Worm (Caenorhabditis elegans): Measurements from ENCODE around the gene talp-3.
A peak's percentile ranks its signal among the peaks of the same experiment; 100 is the strongest.

talp-3 gene

ce11 chrIV:14609774-14610173 lies 43.4 kb downstream of the talp-3 start:
- TF ChIP-seq peb-1 (tag; optimal IDR thresholded peaks at IDR 0.05): no peak
- TF ChIP-seq sma-9 (GFP tag; optimal IDR thresholded peaks at IDR 0.05): peak; percentile 84
- no peak for TF ChIP-seq sma-9 (tag; optimal IDR thresholded peaks at IDR 0.05)
- peak; percentile 53 for TF ChIP-seq crh-2 (tag; optimal IDR thresholded peaks at IDR 0.05)
- TF ChIP-seq nhr-77 (tag; optimal IDR thresholded peaks at IDR 0.05): no peak
- TF ChIP-seq sem-4 (tag; optimal IDR thresholded peaks at IDR 0.05): no peak
- no peak for TF ChIP-seq R02D3.7 (tag; optimal IDR thresholded peaks at IDR 0.05)
- no peak for TF ChIP-seq nhr-10 (tag; optimal IDR thresholded peaks at IDR 0.05)
- peak; percentile 14 for TF ChIP-seq nhr-25 (tag; optimal IDR thresholded peaks at IDR 0.05)
- TF ChIP-seq unc-55 (GFP tag; optimal IDR thresholded peaks at IDR 0.05): no peak
- TF ChIP-seq ceh-16 (tag; optimal IDR thresholded peaks at IDR 0.05): no peak
- TF ChIP-seq nhr-12 (tag; optimal IDR thresholded peaks at IDR 0.05): no peak
- no peak for TF ChIP-seq snpc-4 (tag; optimal IDR thresholded peaks at IDR 0.05)
- TF ChIP-seq C34F6.9 (tag; optimal IDR thresholded peaks at IDR 0.05): no peak
- no peak for TF ChIP-seq mab-5 (tag; optimal IDR thresholded peaks at IDR 0.05)
- no peak for TF ChIP-seq elt-1 (tag; optimal IDR thresholded peaks at IDR 0.05)
- TF ChIP-seq ztf-11 (tag; optimal IDR thresholded peaks at IDR 0.05): no peak
- no peak for TF ChIP-seq ztf-1 (GFP tag; conservative IDR thresholded peaks at IDR 0.05)
- no peak for TF ChIP-seq egl-27 (tag; optimal IDR thresholded peaks at IDR 0.05)
- no peak for TF ChIP-seq dmd-4 (tag; optimal IDR thresholded peaks at IDR 0.05)
- peak; percentile 31 for TF ChIP-seq F13H6.1 (tag; optimal IDR thresholded peaks at IDR 0.05)
- no peak for TF ChIP-seq nhr-11 (tag; optimal IDR thresholded peaks at IDR 0.05)
- no peak for TF ChIP-seq alr-1 (tag; optimal IDR thresholded peaks at IDR 0.05)
- TF ChIP-seq sma-3 (GFP tag; optimal IDR thresholded peaks at IDR 0.05): peak; percentile 61
- peak; percentile 74 for TF ChIP-seq fos-1 (tag; optimal IDR thresholded peaks at IDR 0.05)
- no peak for TF ChIP-seq ceh-82 (tag; optimal IDR thresholded peaks at IDR 0.05)
- TF ChIP-seq zag-1 (tag; optimal IDR thresholded peaks at IDR 0.05): no peak
- peak; percentile 75 for TF ChIP-seq nhr-129 (tag; optimal IDR thresholded peaks at IDR 0.05)
- peak in 1 of 2 experiments; percentile 14 for TF ChIP-seq mdl-1 (tag; optimal IDR thresholded peaks at IDR 0.05)
- TF ChIP-seq gmeb-1 (tag; optimal IDR thresholded peaks at IDR 0.05): peak; percentile 43
- peak in 1 of 2 experiments; percentile 38 for TF ChIP-seq lsy-2 (tag; optimal IDR thresholded peaks at IDR 0.05)

DNA sequence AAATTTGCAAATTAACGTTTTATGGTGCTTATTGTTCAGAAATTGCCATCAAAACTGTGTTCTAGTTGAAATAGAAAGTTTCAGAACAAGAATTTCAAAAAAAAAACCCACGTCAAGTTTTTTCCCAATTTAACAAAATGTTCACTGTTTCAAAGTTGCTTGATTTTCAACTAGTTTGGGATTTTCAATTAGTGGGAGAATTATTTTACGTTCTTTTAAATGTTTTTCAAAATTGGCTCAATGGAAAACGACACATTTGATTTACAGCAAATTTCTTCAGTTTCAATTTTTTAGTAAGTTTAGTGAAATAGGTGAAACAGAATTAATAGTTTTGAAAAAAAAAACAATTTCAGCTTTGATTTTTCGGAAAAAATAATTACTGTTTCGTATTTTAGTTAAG lies 44.6 kb downstream of the talp-3 start:
- TF ChIP-seq C34F6.9 (tag; optimal IDR thresholded peaks at IDR 0.05) (no peak), zag-1 (tag; optimal IDR thresholded peaks at IDR 0.05) (no peak), ama-1 (optimal IDR thresholded peaks at IDR 0.05) (no peak), crh-2 (tag; optimal IDR thresholded peaks at IDR 0.05) (no peak), sma-3 (GFP tag; optimal IDR thresholded peaks at IDR 0.05) (no peak), nhr-21 (tag; optimal IDR thresholded peaks at IDR 0.05) (no peak), lin-11 (tag; optimal IDR thresholded peaks at IDR 0.05) (no peak), nhr-77 (tag; optimal IDR thresholded peaks at IDR 0.05) (no peak), nhr-237 (tag; optimal IDR thresholded peaks at IDR 0.05) (no peak), dmd-4 (tag; optimal IDR thresholded peaks at IDR 0.05) (no peak), alr-1 (tag; optimal IDR thresholded peaks at IDR 0.05) (no peak), nhr-12 (tag; optimal IDR thresholded peaks at IDR 0.05) (no peak), sem-4 (tag; optimal IDR thresholded peaks at IDR 0.05) (no peak), nhr-11 (tag; optimal IDR thresholded peaks at IDR 0.05) (no peak), gmeb-1 (tag; optimal IDR thresholded peaks at IDR 0.05) (no peak), unc-39 (tag; optimal IDR thresholded peaks at IDR 0.05) (no peak)

- peak; percentile 65 for TF ChIP-seq sma-9 (GFP tag; optimal IDR thresholded peaks at IDR 0.05)
- no peak for TF ChIP-seq sma-9 (tag; optimal IDR thresholded peaks at IDR 0.05)
- TF ChIP-seq ztf-4 (tag; optimal IDR thresholded peaks at IDR 0.05): no peak
- TF ChIP-seq skn-1 (tag; optimal IDR thresholded peaks at IDR 0.05): no peak
- no peak for TF ChIP-seq nhr-77 (tag; optimal IDR thresholded peaks at IDR 0.05)
- no peak for TF ChIP-seq nhr-21 (tag; optimal IDR thresholded peaks at IDR 0.05)
- peak; percentile 52 for TF ChIP-seq egl-27 (tag; optimal IDR thresholded peaks at IDR 0.05)
- TF ChIP-seq elt-1 (tag; optimal IDR thresholded peaks at IDR 0.05): no peak
- TF ChIP-seq ama-1 (optimal IDR thresholded peaks at IDR 0.05): no peak
- TF ChIP-seq fos-1 (tag; optimal IDR thresholded peaks at IDR 0.05): peak; percentile 33
- peak; percentile 77 for TF ChIP-seq F13H6.1 (tag; optimal IDR thresholded peaks at IDR 0.05)
- TF ChIP-seq lsy-2 (tag; optimal IDR thresholded peaks at IDR 0.05): peak; percentile 30 to 57
- peak; percentile 2 for TF ChIP-seq snpc-4 (tag; optimal IDR thresholded peaks at IDR 0.05)
- TF ChIP-seq nhr-237 (tag; optimal IDR thresholded peaks at IDR 0.05): no peak
- peak; percentile 30 for TF ChIP-seq C34F6.9 (tag; optimal IDR thresholded peaks at IDR 0.05)
- no peak for TF ChIP-seq elt-3 (tag; optimal IDR thresholded peaks at IDR 0.05)
- TF ChIP-seq ceh-16 (tag; optimal IDR thresholded peaks at IDR 0.05): no peak
- peak; percentile 13 for TF ChIP-seq lin-13 (GFP tag; optimal IDR thresholded peaks at IDR 0.05)
- no peak for TF ChIP-seq nhr-25 (tag; optimal IDR thresholded peaks at IDR 0.05)
- TF ChIP-seq nhr-129 (tag; optimal IDR thresholded peaks at IDR 0.05): peak; percentile 92
- TF ChIP-seq alr-1 (tag; optimal IDR thresholded peaks at IDR 0.05): no peak
- TF ChIP-seq crh-2 (tag; optimal IDR thresholded peaks at IDR 0.05): peak; percentile 52
- TF ChIP-seq gmeb-1 (tag; optimal IDR thresholded peaks at IDR 0.05): no peak
- TF ChIP-seq aly-2 (tag; optimal IDR thresholded peaks at IDR 0.05): no peak
- TF ChIP-seq nhr-6 (tag; optimal IDR thresholded peaks at IDR 0.05): peak; percentile 11
- no peak for TF ChIP-seq mbf-1 (tag; optimal IDR thresholded peaks at IDR 0.05)
Measured at ce11 chrIV:14606469-14606868, 46.7 kb downstream of the talp-3 start.

Measured in whole organism, L2 larva.